Fruit fly (Drosophila melanogaster): ENCODE measurements around the gene CG32547.

CG32547 gene

DNA sequence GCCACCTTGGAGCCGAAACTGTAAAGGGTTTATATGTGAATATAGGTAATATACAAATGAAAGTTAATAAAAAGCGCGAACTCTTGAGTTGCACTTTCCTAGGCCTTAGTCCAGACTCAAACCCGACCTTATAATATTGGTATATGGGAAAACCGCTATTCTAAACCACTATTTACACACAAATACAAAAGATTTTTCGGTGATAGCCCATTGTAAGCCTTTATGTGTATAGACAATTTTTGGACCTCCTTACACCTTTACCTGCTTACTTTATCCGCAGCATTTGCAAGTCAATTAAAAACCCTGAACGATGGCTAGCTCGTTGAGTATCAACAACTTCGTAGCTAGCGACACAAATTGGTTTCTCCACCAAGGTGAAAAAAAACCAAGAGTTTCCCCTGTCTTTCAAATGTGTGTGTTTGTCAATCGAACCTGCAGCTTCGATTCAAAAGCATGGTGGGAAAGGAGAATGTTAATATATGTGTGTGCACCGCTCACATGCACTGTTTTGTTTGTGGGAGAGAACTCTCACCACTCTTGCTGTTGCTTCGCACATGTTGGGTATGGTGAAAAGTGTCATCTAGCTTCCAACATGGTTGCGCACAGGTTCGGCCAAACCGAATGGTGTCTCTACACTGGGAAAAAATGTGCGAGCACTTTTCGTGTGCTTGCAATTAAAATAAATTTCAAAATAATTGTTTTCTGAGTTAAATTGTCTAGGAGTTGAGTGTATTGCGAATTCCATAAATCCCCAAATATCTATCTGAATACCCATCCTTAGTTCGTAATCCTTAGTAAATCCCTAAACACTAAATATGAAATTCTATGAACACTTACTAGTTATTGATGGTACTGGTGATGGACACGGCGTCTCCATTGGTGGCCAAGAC, 27.6 kb upstream of the CG32547 start (continued):
- peak; percentile 87 for TF ChIP-seq Ada2b (GFP tag; IDR thresholded peaks at IDR 0.05)
- TF ChIP-seq pita (GFP tag; optimal IDR thresholded peaks at IDR 0.05): peak; percentile 25
- TF ChIP-seq her (GFP tag; optimal IDR thresholded peaks at IDR 0.05): peak; percentile 65
- TF ChIP-seq CG6854 (GFP tag; optimal IDR thresholded peaks at IDR 0.05): peak; percentile 67
- TF ChIP-seq CG1647 (GFP tag; optimal IDR thresholded peaks at IDR 0.05): peak; percentile 63
- TF ChIP-seq az2 (GFP tag; optimal IDR thresholded peaks at IDR 0.05): peak; percentile 79
- TF ChIP-seq Camta (GFP tag; optimal IDR thresholded peaks at IDR 0.05): peak; percentile 64
- TF ChIP-seq Med (GFP tag): peak; percentile 97
- peak; percentile 10; the same call in 1 of the 2 replicates for TF ChIP-seq danr (GFP tag; IDR thresholded peaks at IDR 0.05)
- TF ChIP-seq Adf1 (GFP tag; IDR thresholded peaks at IDR 0.05): peak; percentile 34; the same call in 1 of the 2 replicates
- peak; percentile 78 for TF ChIP-seq BtbVII (GFP tag; optimal IDR thresholded peaks at IDR 0.05)
- TF ChIP-seq sna (GFP tag; IDR thresholded peaks at IDR 0.05; ENCODE audit: partially characterized antibody): no peak
- TF ChIP-seq CG14441 (GFP tag; IDR thresholded peaks at IDR 0.05): peak; percentile 84
- TF ChIP-seq al (GFP tag; IDR thresholded peaks at IDR 0.05): peak; percentile 58; the same call in 1 of the 2 replicates
- peak; percentile 74 for TF ChIP-seq CG15514 (GFP tag; optimal IDR thresholded peaks at IDR 0.05)
- TF ChIP-seq gsb (GFP tag; IDR thresholded peaks at IDR 0.05): no peak
- peak; percentile 68 for TF ChIP-seq CG13775 (GFP tag; optimal IDR thresholded peaks at IDR 0.05)
- peak; percentile 81 for TF ChIP-seq lilli (GFP tag; optimal IDR thresholded peaks at IDR 0.05)
- TF ChIP-seq CG4360 (GFP tag; IDR thresholded peaks at IDR 0.05): peak; percentile 60
- TF ChIP-seq Oaz (GFP tag; IDR thresholded peaks at IDR 0.05): peak; percentile 51; the same call in 1 of the 2 replicates
- peak; percentile 26 for TF ChIP-seq CG10274 (GFP tag; optimal IDR thresholded peaks at IDR 0.05)
- TF ChIP-seq ara (GFP tag; IDR thresholded peaks at IDR 0.05): peak; percentile 84
- TF ChIP-seq CG14965 (GFP tag; optimal IDR thresholded peaks at IDR 0.05; ENCODE audit: borderline replicate concordance): peak; percentile 51
- TF ChIP-seq Rx (GFP tag; IDR thresholded peaks at IDR 0.05): peak; percentile 79
- no peak for TF ChIP-seq gfzf (GFP tag; optimal IDR thresholded peaks at IDR 0.05)
- peak; percentile 40; the same call in 1 of the 2 replicates for TF ChIP-seq cas (GFP tag; IDR thresholded peaks at IDR 0.05)
- TF ChIP-seq CG31441 (GFP tag; IDR thresholded peaks at IDR 0.05): peak; percentile 75
- TF ChIP-seq croc (GFP tag; conservative IDR thresholded peaks at IDR 0.05): peak; percentile 51; the same call in 2 of the 3 replicates
- TF ChIP-seq Fer1 (GFP tag; optimal IDR thresholded peaks at IDR 0.05): peak; percentile 72
- TF ChIP-seq HLHmδ (GFP tag; optimal IDR thresholded peaks at IDR 0.05): no peak
- peak; percentile 50 for TF ChIP-seq Ets97D (GFP tag; optimal IDR thresholded peaks at IDR 0.05)
- peak; percentile 46 for TF ChIP-seq fu2 (GFP tag; optimal IDR thresholded peaks at IDR 0.05)
- TF ChIP-seq CG12071 (GFP tag; optimal IDR thresholded peaks at IDR 0.05): peak; percentile 80
- TF ChIP-seq Hmx (GFP tag; optimal IDR thresholded peaks at IDR 0.05): peak; percentile 15
- peak; percentile 74 for TF ChIP-seq Mrtf (GFP tag; IDR thresholded peaks at IDR 0.05)
- peak; percentile 10 for TF ChIP-seq MESR4 (GFP tag; optimal IDR thresholded peaks at IDR 0.05)
- peak; percentile 46; the same call in 1 of the 2 replicates for TF ChIP-seq CG3847 (GFP tag; IDR thresholded peaks at IDR 0.05)
- TF ChIP-seq ken (GFP tag; IDR thresholded peaks at IDR 0.05): peak; percentile 77
- TF ChIP-seq H15 (GFP tag; IDR thresholded peaks at IDR 0.05): peak; percentile 58; the same call in 1 of the 3 replicates
- TF ChIP-seq Awh (GFP tag; IDR thresholded peaks at IDR 0.05): peak; percentile 90
- peak; percentile 68 for TF ChIP-seq CG4730 (GFP tag; IDR thresholded peaks at IDR 0.05)
- peak; percentile 62 for TF ChIP-seq Ssrp (tag; optimal IDR thresholded peaks at IDR 0.05)
- TF ChIP-seq z (GFP tag; IDR thresholded peaks at IDR 0.05): no peak
- TF ChIP-seq gcm (GFP tag; optimal IDR thresholded peaks at IDR 0.05): peak; percentile 62
- no peak for TF ChIP-seq Trl (optimal IDR thresholded peaks at IDR 0.05)
- TF ChIP-seq Trl (GFP tag; optimal IDR thresholded peaks at IDR 0.05): peak; percentile 86
- peak; percentile 81 for TF ChIP-seq CG17361 (GFP tag; IDR thresholded peaks at IDR 0.05)
- peak; percentile 61 for TF ChIP-seq CG2875 (GFP tag; optimal IDR thresholded peaks at IDR 0.05)
- peak; percentile 52; the same call in 1 of the 2 replicates for TF ChIP-seq ro (GFP tag; IDR thresholded peaks at IDR 0.05)

All from whole organism, embryonic.